Fruit fly (Drosophila melanogaster) whole organism, wandering third instar larva: ENCODE data around the gene nAChRalpha7.

Experiments
- Abd-B ChIP-seq: fragments of >200 bp; optimal IDR thresholded peaks from 2 replicates; lab custom pipeline; 2017; ENCODE audit warnings: missing biosample characterization, missing genetic modification characterization
- CG32264 ChIP-seq: fragments of 200-800 bp; sonication (Bioruptor generic); optimal IDR thresholded peaks from 2 replicates; lab custom pipeline; 2016; ENCODE audit warnings: missing biosample characterization, missing genetic modification characterization
- CrebA ChIP-seq: fragments of 200-800 bp; sonication (Bioruptor generic); optimal IDR thresholded peaks from 2 replicates; lab custom pipeline; 2016; ENCODE audit warnings: missing biosample characterization, mild to moderate bottlenecking, missing genetic modification characterization, borderline replicate concordance
- Dfd ChIP-seq: fragments of >200 bp; optimal IDR thresholded peaks from 2 replicates; lab custom pipeline; 2017; ENCODE audit warnings: missing biosample characterization, missing genetic modification characterization
- Myc ChIP-seq: fragments of >200 bp; optimal IDR thresholded peaks from 2 replicates; lab custom pipeline; 2017
- OdsH ChIP-seq: fragments of 200-800 bp; sonication (Bioruptor generic); optimal IDR thresholded peaks from 2 replicates; lab custom pipeline; 2016; ENCODE audit warnings: missing biosample characterization, mild to moderate bottlenecking, missing genetic modification characterization
- Rel ChIP-seq, 2 experiments: fragments of 200-800 bp; sonication (Bioruptor generic) in 1 of 2; optimal IDR thresholded peaks; 2 replicates in 1 of 2; 3 replicates in 1 of 2; lab custom pipeline; 2016 to 2019; ENCODE audit warnings: mild to moderate bottlenecking in 2 of 2, missing biosample characterization in 2 of 2, missing genetic modification characterization in 2 of 2, moderate library complexity in 1 of 2
- Sp1 ChIP-seq: fragments of 200-800 bp; sonication (Bioruptor generic); optimal IDR thresholded peaks from 3 replicates; lab custom pipeline; 2019; ENCODE audit warnings: missing biosample characterization, mild to moderate bottlenecking, missing genetic modification characterization, moderate library complexity
- dmrt93B ChIP-seq: fragments of 200-800 bp; sonication (Bioruptor generic); optimal IDR thresholded peaks from 2 replicates; lab custom pipeline; 2018; ENCODE audit warnings: missing biosample characterization, mild to moderate bottlenecking, missing genetic modification characterization
- dsf ChIP-seq: sonication (Bioruptor generic); optimal IDR thresholded peaks from 2 replicates; lab custom pipeline; 2016; ENCODE audit warnings: missing biosample characterization, missing genetic modification characterization, borderline replicate concordance
- ey ChIP-seq: fragments of 200-800 bp; sonication (Bioruptor generic); optimal IDR thresholded peaks from 2 replicates; lab custom pipeline; 2016; ENCODE audit warnings: missing biosample characterization, missing genetic modification characterization
- pan ChIP-seq: fragments of >200 bp; optimal IDR thresholded peaks from 2 replicates; lab custom pipeline; 2017
- sv ChIP-seq: fragments of 200-800 bp; sonication (Bioruptor generic); optimal IDR thresholded peaks from 3 replicates; lab custom pipeline; 2016; ENCODE audit warnings: missing biosample characterization, missing genetic modification characterization
- usp ChIP-seq: fragments of >200 bp; optimal IDR thresholded peaks from 2 replicates; lab custom pipeline; 2017; ENCODE audit warnings: missing biosample characterization, missing genetic modification characterization

dm6 chrX:19371135-19371938 is 23.1 kb upstream of the nAChRalpha7 start:
- TF ChIP-seq pan (lab: Kevin White, UChicago): no peak
- TF ChIP-seq OdsH (GFP tag; lab: Kevin White, UChicago): no peak
- TF ChIP-seq dsf (GFP tag; lab: Kevin White, UChicago): no peak
- no peak for TF ChIP-seq Dfd
- no peak for TF ChIP-seq dmrt93B
- TF ChIP-seq Sp1 (GFP tag; lab: Kevin White, UChicago): no peak
- no peak for TF ChIP-seq Myc (lab: Kevin White, UChicago)
- no peak for TF ChIP-seq Abd-B
- no peak for TF ChIP-seq usp (GFP tag; lab: Kevin White, UChicago)
- no peak for TF ChIP-seq CrebA (GFP tag; lab: Kevin White, UChicago)
- no peak for TF ChIP-seq Rel (GFP tag; optimal IDR thresholded peaks at IDR 0.05; lab: Kevin White, UChicago)
- TF ChIP-seq Rel (tag; optimal IDR thresholded peaks at IDR 0.05; lab: Kevin White, UChicago): no peak
- TF ChIP-seq sv (GFP tag; lab: Kevin White, UChicago): no peak
- no peak for TF ChIP-seq CG32264 (GFP tag; lab: Kevin White, UChicago)
- TF ChIP-seq ey: no peak
